Fruit fly (Drosophila melanogaster) whole organism, prepupa: Measurements from ENCODE around the gene CG5968.

ENCODE experiments used
- Blimp-1 ChIP-seq: fragments of 200-800 bp; sonication (Bioruptor generic); optimal IDR thresholded peaks from 3 replicates; lab custom pipeline; 2017; ENCODE audit warnings: missing biosample characterization, missing genetic modification characterization, mild to moderate bottlenecking, moderate library complexity, missing genetic modification reagents
- CG10669 ChIP-seq: fragments of 200-800 bp; sonication (Bioruptor generic); optimal IDR thresholded peaks from 3 replicates; lab custom pipeline; 2018; ENCODE audit warnings: missing biosample characterization, mild to moderate bottlenecking, missing genetic modification characterization, moderate library complexity
- CG11294 ChIP-seq: fragments of 200-800 bp; sonication (Bioruptor generic); IDR thresholded peaks from 2 replicates; pipeline ENCODE4 v1.3.6; 2022; ENCODE audit warnings: missing biosample characterization, missing genetic modification characterization
- CG11762 ChIP-seq: fragments of 200-800 bp; sonication (Bioruptor generic); optimal IDR thresholded peaks from 3 replicates; lab custom pipeline; 2016; ENCODE audit warnings: missing biosample characterization, missing genetic modification characterization; ENCODE audit not compliant: insufficient read depth
- CG11902 ChIP-seq: fragments of 200-800 bp; sonication (Bioruptor generic); optimal IDR thresholded peaks from 3 replicates; lab custom pipeline; 2016; ENCODE audit warnings: missing biosample characterization, missing genetic modification characterization
- CG15336 ChIP-seq: fragments of 200-800 bp; sonication (Bioruptor generic); IDR thresholded peaks from 2 replicates; pipeline ENCODE4 v1.3.6; 2022; ENCODE audit warnings: missing biosample characterization, missing genetic modification characterization
- CG16779 ChIP-seq: fragments of 200-800 bp; sonication (Bioruptor generic); optimal IDR thresholded peaks from 3 replicates; lab custom pipeline; 2017; ENCODE audit warnings: missing biosample characterization, mild to moderate bottlenecking, missing genetic modification characterization
- CG32006 ChIP-seq: fragments of 200-800 bp; sonication (Bioruptor generic); optimal IDR thresholded peaks from 3 replicates; lab custom pipeline; 2017; ENCODE audit warnings: missing biosample characterization, mild to moderate bottlenecking, missing genetic modification characterization
- CG4318 ChIP-seq: fragments of 200-800 bp; sonication (Bioruptor generic); optimal IDR thresholded peaks from 3 replicates; lab custom pipeline; 2017; ENCODE audit warnings: missing biosample characterization, mild to moderate bottlenecking, missing genetic modification characterization
- CG6163 ChIP-seq: fragments of 200-800 bp; sonication (Bioruptor generic); IDR thresholded peaks from 3 replicates; pipeline ENCODE4 v1.3.6; 2022; ENCODE audit warnings: missing biosample characterization, missing genetic modification characterization
- CG6276 ChIP-seq: fragments of 200-800 bp; sonication (Bioruptor generic); optimal IDR thresholded peaks from 2 replicates; lab custom pipeline; 2017; ENCODE audit warnings: missing biosample characterization, mild to moderate bottlenecking, missing genetic modification characterization
- CG6792 ChIP-seq: fragments of 200-800 bp; sonication (Bioruptor generic); optimal IDR thresholded peaks from 3 replicates; lab custom pipeline; 2016; ENCODE audit warnings: missing biosample characterization, missing genetic modification characterization
- CG8119 ChIP-seq: fragments of 200-800 bp; sonication (Bioruptor generic); IDR thresholded peaks from 3 replicates; pipeline ENCODE4 v1.3.6; 2022; ENCODE audit warnings: missing biosample characterization, missing genetic modification characterization
- CG8632 ChIP-seq: fragments of 200-800 bp; sonication (Bioruptor generic); optimal IDR thresholded peaks from 3 replicates; lab custom pipeline; 2016; ENCODE audit warnings: missing biosample characterization, missing genetic modification characterization
- Eip75B ChIP-seq: fragments of 200-800 bp; sonication (Bioruptor generic); optimal IDR thresholded peaks from 3 replicates; lab custom pipeline; 2016; ENCODE audit warnings: missing biosample characterization, missing genetic modification characterization
- Eip78C ChIP-seq: fragments of 200-800 bp; sonication (Bioruptor generic); peaks from one replicate; lab custom pipeline; 2016; ENCODE audit warnings: missing biosample characterization, missing genetic modification characterization
- Eip93F ChIP-seq: fragments of 200-800 bp; sonication (Bioruptor generic); optimal IDR thresholded peaks from 2 replicates; lab custom pipeline; 2016; ENCODE audit warnings: missing biosample characterization, mild to moderate bottlenecking, missing genetic modification characterization
- Ets21C ChIP-seq: fragments of 200-800 bp; sonication (Bioruptor generic); optimal IDR thresholded peaks from 3 replicates; lab custom pipeline; 2016; ENCODE audit warnings: missing biosample characterization, missing genetic modification characterization
- Ets96B ChIP-seq: fragments of 200-800 bp; optimal IDR thresholded peaks from 2 replicates; lab custom pipeline; 2019; ENCODE audit warnings: missing biosample characterization, mild to moderate bottlenecking, missing genetic modification characterization, moderate library complexity
- Hr4 ChIP-seq: fragments of 200-800 bp; sonication (Bioruptor generic); optimal IDR thresholded peaks from 3 replicates; lab custom pipeline; 2016; ENCODE audit warnings: missing biosample characterization, missing genetic modification characterization
- Lpt ChIP-seq: fragments of 200-800 bp; sonication (Bioruptor generic); optimal IDR thresholded peaks from 3 replicates; lab custom pipeline; 2016; ENCODE audit warnings: missing biosample characterization, missing genetic modification characterization
- Met ChIP-seq: fragments of 200-800 bp; sonication (Bioruptor generic); optimal IDR thresholded peaks from 3 replicates; lab custom pipeline; 2016; ENCODE audit warnings: missing biosample characterization, missing genetic modification characterization
- OdsH ChIP-seq: fragments of 200-800 bp; sonication (Bioruptor generic); optimal IDR thresholded peaks from 3 replicates; lab custom pipeline; 2016; ENCODE audit warnings: missing biosample characterization, missing genetic modification characterization
- Smox ChIP-seq: fragments of 200-800 bp; sonication (Bioruptor generic); optimal IDR thresholded peaks from 3 replicates; lab custom pipeline; 2016; ENCODE audit warnings: missing biosample characterization, missing genetic modification characterization
- Sox102F ChIP-seq: fragments of 200-800 bp; sonication (Bioruptor generic); optimal IDR thresholded peaks from 2 replicates; lab custom pipeline; 2016; ENCODE audit warnings: missing biosample characterization, mild to moderate bottlenecking, missing genetic modification characterization
- Sox14 ChIP-seq: fragments of 200-800 bp; sonication (Bioruptor generic); optimal IDR thresholded peaks from 3 replicates; lab custom pipeline; 2016; ENCODE audit warnings: missing biosample characterization, missing genetic modification characterization
- Sox15 ChIP-seq: fragments of 200-800 bp; sonication (Bioruptor generic); optimal IDR thresholded peaks from 3 replicates; lab custom pipeline; 2016; ENCODE audit warnings: missing biosample characterization, missing genetic modification characterization
- achi ChIP-seq: fragments of 200-800 bp; sonication (Bioruptor generic); optimal IDR thresholded peaks from 3 replicates; lab custom pipeline; 2016; ENCODE audit warnings: missing biosample characterization, missing genetic modification characterization
- acj6 ChIP-seq: fragments of 200-800 bp; sonication (Bioruptor generic); optimal IDR thresholded peaks from 3 replicates; lab custom pipeline; 2016; ENCODE audit warnings: missing biosample characterization, missing genetic modification characterization
- dac ChIP-seq: fragments of 200-800 bp; sonication (Bioruptor generic); optimal IDR thresholded peaks from 2 replicates; lab custom pipeline; 2017; ENCODE audit warnings: missing biosample characterization, mild to moderate bottlenecking, missing genetic modification characterization
- dsx ChIP-seq: fragments of 200-800 bp; optimal IDR thresholded peaks from 3 replicates; lab custom pipeline; 2019; ENCODE audit warnings: missing biosample characterization, mild to moderate bottlenecking, missing genetic modification characterization, moderate library complexity; ENCODE audit not compliant: poor library complexity, severe bottlenecking
- eg ChIP-seq: fragments of 200-800 bp; sonication (Bioruptor generic); IDR thresholded peaks from 3 replicates; pipeline ENCODE4 v1.3.6; 2022; ENCODE audit warnings: missing biosample characterization, missing genetic modification characterization
- fd85E ChIP-seq: fragments of 200-800 bp; sonication (Bioruptor generic); optimal IDR thresholded peaks from 3 replicates; lab custom pipeline; 2016; ENCODE audit warnings: missing biosample characterization, missing genetic modification characterization
- fkh ChIP-seq: fragments of 200-800 bp; sonication (Bioruptor generic); optimal IDR thresholded peaks from 3 replicates; lab custom pipeline; 2017; ENCODE audit warnings: missing biosample characterization, mild to moderate bottlenecking, missing genetic modification characterization, moderate library complexity
- lz ChIP-seq: fragments of 200-800 bp; sonication (Bioruptor generic); optimal IDR thresholded peaks from 3 replicates; lab custom pipeline; 2016; ENCODE audit warnings: missing biosample characterization, missing genetic modification characterization
- net ChIP-seq: fragments of 200-800 bp; sonication (Bioruptor generic); optimal IDR thresholded peaks from 3 replicates; lab custom pipeline; 2016; ENCODE audit warnings: missing biosample characterization, missing genetic modification characterization
- salr ChIP-seq, 2 experiments: fragments of 200-800 bp; sonication (Bioruptor generic); optimal IDR thresholded peaks; 3 replicates each; lab custom pipeline; 2016 to 2018; ENCODE audit warnings: missing biosample characterization in 2 of 2, missing genetic modification characterization in 2 of 2, mild to moderate bottlenecking in 1 of 2
- ss ChIP-seq, 2 experiments: fragments of 200-800 bp; sonication (Bioruptor generic); optimal IDR thresholded peaks; 2 replicates in 1 of 2; 3 replicates in 1 of 2; lab custom pipeline; 2017 to 2018; ENCODE audit warnings: mild to moderate bottlenecking in 2 of 2, missing biosample characterization in 2 of 2, missing genetic modification characterization in 2 of 2, moderate library complexity in 1 of 2
- svp ChIP-seq: fragments of 200-800 bp; sonication (Bioruptor generic); peaks from one replicate; lab custom pipeline; 2016; ENCODE audit warnings: missing biosample characterization, missing genetic modification characterization
- vri ChIP-seq: fragments of 200-800 bp; sonication (Bioruptor generic); optimal IDR thresholded peaks from 3 replicates; lab custom pipeline; 2016; ENCODE audit warnings: missing biosample characterization, mild to moderate bottlenecking, missing genetic modification characterization

CG5968 gene

DNA sequence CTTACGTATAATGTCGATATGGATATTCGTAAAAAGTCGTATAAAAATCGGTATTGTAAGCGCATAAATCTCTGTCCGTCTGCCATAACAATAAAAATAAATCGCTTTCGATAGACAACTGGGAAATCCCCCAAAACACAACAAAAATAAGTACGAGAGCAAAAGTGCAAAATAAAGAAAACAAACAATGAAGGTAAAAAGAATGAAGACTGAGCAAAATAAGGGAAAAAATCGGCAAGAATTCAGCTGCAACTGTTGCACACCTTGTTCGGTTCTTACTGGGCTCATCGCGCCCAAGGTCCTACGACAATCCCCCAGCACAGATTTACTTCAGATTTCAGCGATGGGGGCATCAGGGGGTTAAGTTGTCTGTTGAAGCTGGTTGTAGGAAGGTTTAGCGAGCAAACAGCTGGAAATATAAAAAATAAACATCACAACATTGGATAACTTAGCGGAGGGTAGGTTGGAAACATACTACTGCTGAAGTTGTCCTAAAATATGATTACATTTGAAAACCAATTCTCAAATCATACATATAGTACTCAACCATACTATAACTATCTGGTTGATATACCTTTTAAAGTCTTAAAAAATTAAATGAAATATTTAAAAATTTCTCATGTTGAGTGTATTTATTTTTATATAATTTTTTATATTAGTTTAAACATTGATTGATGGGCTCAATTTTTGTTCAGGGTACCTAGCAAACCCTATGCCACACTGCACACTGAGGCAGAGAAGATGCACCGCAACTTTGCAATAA is 40.8 kb upstream of the CG5968 start (continued):
- no peak for TF ChIP-seq CG11294 (GFP tag; lab: Robert Waterston, UW)
- peak; percentile 77 for TF ChIP-seq Eip78C
- TF ChIP-seq CG6792 (GFP tag; lab: Kevin White, UChicago): peak; percentile 25
- no peak for TF ChIP-seq lz (GFP tag; lab: Kevin White, UChicago)
- peak; percentile 67 for TF ChIP-seq achi (GFP tag; lab: Kevin White, UChicago)
- no peak for TF ChIP-seq CG6276 (GFP tag; lab: Kevin White, UChicago)
- TF ChIP-seq Blimp-1 (GFP tag; lab: Kevin White, UChicago): no peak
- peak; percentile 2 for TF ChIP-seq CG11902
- no peak for TF ChIP-seq Ets21C (GFP tag; lab: Kevin White, UChicago)
- peak; percentile 20 for TF ChIP-seq CG32006 (GFP tag; lab: Kevin White, UChicago)
- TF ChIP-seq Lpt (GFP tag; lab: Kevin White, UChicago): no peak
- peak; percentile 14 for TF ChIP-seq net (GFP tag; lab: Kevin White, UChicago)
- TF ChIP-seq OdsH (GFP tag; lab: Kevin White, UChicago): peak; percentile 68
- no peak for TF ChIP-seq Eip93F (GFP tag; lab: Kevin White, UChicago)
- TF ChIP-seq, all 60 proteins: peak for 34

DNA sequence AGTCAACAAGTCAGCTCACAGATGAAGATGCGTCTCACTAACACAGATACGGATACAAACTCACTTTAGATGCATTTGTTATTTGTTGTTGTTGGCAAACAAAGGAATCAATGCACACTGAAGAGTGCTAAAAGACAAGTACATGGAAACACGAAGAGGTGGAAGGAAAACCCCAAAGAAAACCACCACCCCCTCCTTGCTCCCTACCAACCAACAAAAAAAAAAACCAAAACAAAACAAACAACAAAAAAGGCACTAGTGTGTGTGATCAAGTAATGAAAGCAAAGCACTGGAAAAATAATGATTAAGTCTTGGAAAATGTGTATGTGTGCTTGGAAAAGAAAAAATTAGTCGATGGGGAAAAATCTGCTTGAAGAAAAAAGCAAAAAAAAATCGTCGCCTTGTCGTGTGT is 38.9 kb upstream of the CG5968 start:
- TF ChIP-seq Smox (GFP tag; lab: Kevin White, UChicago) (no peak), CG15336 (GFP tag; lab: Robert Waterston, UW) (peak; percentile 68), CG6163 (peak; percentile 67; the same call in 2 of the 3 replicates), Blimp-1 (GFP tag; lab: Kevin White, UChicago) (no peak), dac (GFP tag; lab: Kevin White, UChicago) (peak; percentile 47), Sox14 (GFP tag; lab: Kevin White, UChicago) (peak; percentile 29), fkh (peak; percentile 69), vri (GFP tag; lab: Kevin White, UChicago) (no peak), eg (peak; percentile 72; the same call in 2 of the 3 replicates), Lpt (GFP tag; lab: Kevin White, UChicago) (peak; percentile 74), CG6276 (GFP tag; lab: Kevin White, UChicago) (peak; percentile 51), Eip78C (peak; percentile 64), CG11902 (no peak), Sox102F (GFP tag; lab: Kevin White, UChicago) (no peak), Hr4 (peak; percentile 34), OdsH (GFP tag; lab: Kevin White, UChicago) (no peak), svp (no peak), CG11762 (GFP tag; lab: Kevin White, UChicago) (no peak), CG8632 (no peak), Met (GFP tag; lab: Kevin White, UChicago) (no peak), achi (GFP tag; lab: Kevin White, UChicago) (peak; percentile 18), CG10669 (GFP tag; lab: Kevin White, UChicago) (no peak), fd85E (GFP tag; lab: Kevin White, UChicago) (no peak), Ets96B (tag; lab: Kevin White, UChicago) (peak; percentile 22), net (GFP tag; lab: Kevin White, UChicago) (peak; percentile 50), CG16779 (peak; percentile 45), dsx (GFP tag; lab: Kevin White, UChicago) (peak; percentile 19), CG8119 (GFP tag; lab: Robert Waterston, UW) (peak; percentile 69), Sox15 (GFP tag; lab: Kevin White, UChicago) (no peak), salr (GFP tag; optimal IDR thresholded peaks at IDR 0.05; lab: Kevin White, UChicago) (peak in 1 of 2 experiments; percentile 68), Eip75B (no peak), acj6 (no peak), CG4318 (GFP tag; lab: Kevin White, UChicago) (no peak), CG11294 (GFP tag; lab: Robert Waterston, UW) (0 out of 2 replicates have a peak, but pooled peaks have one; percentile 18), ss (GFP tag; optimal IDR thresholded peaks at IDR 0.05; lab: Kevin White, UChicago) (peak; percentile 24 to 45)
